Worm (Caenorhabditis elegans) whole organism, late embryonic: ENCODE measurements around the gene adt-1.
A peak's percentile ranks its signal among the peaks of the same experiment; 100 is the strongest.

Source experiments
- C08G9.2 ChIP-seq: sonication (generic microtip); optimal IDR thresholded peaks from 2 replicates; lab custom pipeline; 2016; ENCODE audit warnings: mild to moderate bottlenecking, missing genetic modification characterization, moderate library complexity, missing compliant biosample characterization
- C38D4.7 ChIP-seq: fragments of 200-800 bp; sonication (Bioruptor generic); optimal IDR thresholded peaks from 2 replicates; lab custom pipeline; 2018; ENCODE audit warnings: mild to moderate bottlenecking, missing genetic modification characterization, moderate library complexity, missing compliant biosample characterization
- F13H6.1 ChIP-seq: sonication (generic microtip); optimal IDR thresholded peaks from 2 replicates; lab custom pipeline; 2016; ENCODE audit warnings: missing genetic modification characterization, missing compliant biosample characterization
- K02D7.2 ChIP-seq: sonication (generic microtip); optimal IDR thresholded peaks from 2 replicates; lab custom pipeline; 2017; ENCODE audit warnings: mild to moderate bottlenecking, missing genetic modification characterization, missing compliant biosample characterization
- K09A11.1 ChIP-seq: sonication (generic microtip); optimal IDR thresholded peaks from 2 replicates; lab custom pipeline; 2017; ENCODE audit warnings: antibody characterized with exemption, mild to moderate bottlenecking, missing genetic modification characterization, missing compliant biosample characterization; ENCODE audit not compliant: insufficient read depth
- T23F11.4 ChIP-seq: fragments of 200-800 bp; sonication (Bioruptor generic); optimal IDR thresholded peaks from 2 replicates; lab custom pipeline; 2018; ENCODE audit warnings: mild to moderate bottlenecking, missing genetic modification characterization, missing compliant biosample characterization
- ahr-1 ChIP-seq: sonication (generic microtip); optimal IDR thresholded peaks from 2 replicates; lab custom pipeline; 2016; ENCODE audit warnings: missing genetic modification characterization, missing compliant biosample characterization
- ama-1 ChIP-seq: fragments of 150-350 bp; optimal IDR thresholded peaks from 2 replicates; lab custom pipeline; 2014
- ceh-18 ChIP-seq: sonication (generic microtip); optimal IDR thresholded peaks from 2 replicates; lab custom pipeline; 2016; ENCODE audit warnings: missing genetic modification characterization, missing compliant biosample characterization
- ceh-19 ChIP-seq: fragments of 200-800 bp; sonication (Bioruptor generic); optimal IDR thresholded peaks from 2 replicates; lab custom pipeline; 2018; ENCODE audit warnings: mild to moderate bottlenecking, missing genetic modification characterization, missing compliant biosample characterization
- ceh-2 ChIP-seq: sonication (generic microtip); optimal IDR thresholded peaks from 2 replicates; lab custom pipeline; 2016; ENCODE audit warnings: missing genotype, missing genetic modification characterization, missing compliant biosample characterization
- ceh-22 ChIP-seq: sonication (generic microtip); optimal IDR thresholded peaks from 2 replicates; lab custom pipeline; 2017; ENCODE audit warnings: missing biosample characterization, missing genetic modification characterization
- ceh-30 ChIP-seq: fragments of 150-350 bp; optimal IDR thresholded peaks from 2 replicates; lab custom pipeline; 2014; ENCODE audit warnings: missing biosample characterization, missing genetic modification characterization
- ceh-48 ChIP-seq: sonication (generic microtip); optimal IDR thresholded peaks from 2 replicates; lab custom pipeline; 2016; ENCODE audit warnings: missing genetic modification characterization, inconsistent platforms, missing compliant biosample characterization
- ceh-6 ChIP-seq: fragments of 200-800 bp; sonication (Bioruptor generic); optimal IDR thresholded peaks from 2 replicates; lab custom pipeline; 2018; ENCODE audit warnings: mild to moderate bottlenecking, missing genetic modification characterization, missing compliant biosample characterization
- ceh-9 ChIP-seq: sonication (generic microtip); optimal IDR thresholded peaks from 2 replicates; lab custom pipeline; 2016; ENCODE audit warnings: mild to moderate bottlenecking, missing genetic modification characterization, inconsistent platforms, missing compliant biosample characterization
- dve-1 ChIP-seq: sonication (generic microtip); optimal IDR thresholded peaks from 2 replicates; lab custom pipeline; 2017; ENCODE audit warnings: antibody characterized with exemption, mild to moderate bottlenecking, missing genetic modification characterization, missing compliant biosample characterization
- elt-2 ChIP-seq: sonication (generic microtip); optimal IDR thresholded peaks from 2 replicates; lab custom pipeline; 2016; ENCODE audit warnings: missing genetic modification reagents, missing genetic modification characterization, missing compliant biosample characterization
- elt-4 ChIP-seq: sonication (generic microtip); optimal IDR thresholded peaks from 2 replicates; lab custom pipeline; 2016; ENCODE audit warnings: missing genetic modification characterization, missing compliant biosample characterization
- ets-4 ChIP-seq: sonication (generic microtip); optimal IDR thresholded peaks from 2 replicates; lab custom pipeline; 2016; ENCODE audit warnings: missing genetic modification characterization, missing compliant biosample characterization
- eyg-1 ChIP-seq: sonication (generic microtip); optimal IDR thresholded peaks from 2 replicates; lab custom pipeline; 2016; ENCODE audit warnings: missing genotype, missing genetic modification characterization, missing compliant biosample characterization
- fax-1 ChIP-seq: sonication (generic microtip); optimal IDR thresholded peaks from 2 replicates; lab custom pipeline; 2016; ENCODE audit warnings: missing genotype, missing genetic modification characterization, missing compliant biosample characterization
- fkh-10 ChIP-seq: fragments of 150-350 bp; optimal IDR thresholded peaks from 2 replicates; lab custom pipeline; 2014; ENCODE audit warnings: missing biosample characterization, missing genetic modification reagents, missing genetic modification characterization
- gmeb-2 ChIP-seq: sonication (generic microtip); optimal IDR thresholded peaks from 2 replicates; lab custom pipeline; 2016; ENCODE audit warnings: missing genetic modification characterization, inconsistent platforms, missing compliant biosample characterization
- hlh-15 ChIP-seq: sonication (generic microtip); optimal IDR thresholded peaks from 2 replicates; lab custom pipeline; 2016; ENCODE audit warnings: missing genetic modification characterization, missing compliant biosample characterization
- hlh-30 ChIP-seq: sonication (generic microtip); optimal IDR thresholded peaks from 2 replicates; lab custom pipeline; 2017; ENCODE audit warnings: antibody characterized with exemption, missing genetic modification characterization, missing compliant biosample characterization; ENCODE audit not compliant: insufficient read depth
- hlh-6 ChIP-seq: sonication (generic microtip); optimal IDR thresholded peaks from 2 replicates; lab custom pipeline; 2016; ENCODE audit warnings: missing genotype, missing genetic modification characterization, missing compliant biosample characterization
- hlh-8 ChIP-seq: sonication (generic microtip); optimal IDR thresholded peaks from 2 replicates; lab custom pipeline; 2016; ENCODE audit warnings: missing genotype, missing genetic modification characterization, missing compliant biosample characterization
- lim-6 ChIP-seq: sonication (generic microtip); optimal IDR thresholded peaks from 2 replicates; lab custom pipeline; 2016; ENCODE audit warnings: missing genetic modification characterization, missing compliant biosample characterization
- nhr-11 ChIP-seq: fragments of 150-350 bp; optimal IDR thresholded peaks from 2 replicates; lab custom pipeline; 2014; ENCODE audit warnings: missing biosample characterization, missing genetic modification characterization
- nhr-232 ChIP-seq: sonication (generic microtip); optimal IDR thresholded peaks from 2 replicates; lab custom pipeline; 2016; ENCODE audit warnings: missing genetic modification characterization, missing compliant biosample characterization
- npax-4 ChIP-seq: sonication (generic microtip); optimal IDR thresholded peaks from 2 replicates; lab custom pipeline; 2016; ENCODE audit warnings: missing genetic modification characterization, missing compliant biosample characterization
- pat-9 ChIP-seq: fragments of 200-800 bp; sonication (Bioruptor generic); optimal IDR thresholded peaks from 2 replicates; lab custom pipeline; 2018; ENCODE audit warnings: mild to moderate bottlenecking, missing genetic modification characterization, moderate library complexity, missing compliant biosample characterization
- pax-1 ChIP-seq: fragments of 150-350 bp; optimal IDR thresholded peaks from 2 replicates; lab custom pipeline; 2014; ENCODE audit warnings: missing biosample characterization, missing genetic modification characterization
- pha-2 ChIP-seq: sonication (generic microtip); optimal IDR thresholded peaks from 2 replicates; lab custom pipeline; 2017; ENCODE audit warnings: mild to moderate bottlenecking, missing genetic modification characterization, missing compliant biosample characterization
- pha-4 ChIP-seq: fragments of 150-350 bp; optimal IDR thresholded peaks from 2 replicates; lab custom pipeline; 2018; ENCODE audit warnings: missing biosample characterization, missing genetic modification reagents, missing genetic modification characterization
- pqm-1 ChIP-seq: sonication (generic microtip); optimal IDR thresholded peaks from 2 replicates; lab custom pipeline; 2016; ENCODE audit warnings: missing genetic modification characterization, missing compliant biosample characterization
- ref-2 ChIP-seq: sonication (generic microtip); optimal IDR thresholded peaks from 2 replicates; lab custom pipeline; 2016; ENCODE audit warnings: missing genetic modification characterization, missing compliant biosample characterization
- rnt-1 ChIP-seq: sonication (generic microtip); optimal IDR thresholded peaks from 2 replicates; lab custom pipeline; 2016; ENCODE audit warnings: missing genetic modification characterization, missing compliant biosample characterization
- sdc-2 ChIP-seq: sonication (generic microtip); optimal IDR thresholded peaks from 2 replicates; lab custom pipeline; 2016; ENCODE audit warnings: missing genotype, missing genetic modification characterization, missing compliant biosample characterization
- sox-4 ChIP-seq: sonication (generic microtip); optimal IDR thresholded peaks from 2 replicates; lab custom pipeline; 2017; ENCODE audit warnings: mild to moderate bottlenecking, missing genetic modification characterization, inconsistent platforms, missing compliant biosample characterization
- syd-9 ChIP-seq: sonication (generic microtip); optimal IDR thresholded peaks from 2 replicates; lab custom pipeline; 2016; ENCODE audit warnings: mild to moderate bottlenecking, missing genetic modification characterization, moderate library complexity, missing compliant biosample characterization
- tbx-2 ChIP-seq: sonication (generic microtip); optimal IDR thresholded peaks from 2 replicates; lab custom pipeline; 2016; ENCODE audit warnings: missing genetic modification characterization, missing compliant biosample characterization
- tbx-7 ChIP-seq: sonication (generic microtip); optimal IDR thresholded peaks from 2 replicates; lab custom pipeline; 2016; ENCODE audit warnings: missing genotype, missing genetic modification characterization, missing compliant biosample characterization
- ttx-3 ChIP-seq: sonication (generic microtip); optimal IDR thresholded peaks from 2 replicates; lab custom pipeline; 2016; ENCODE audit warnings: missing genetic modification reagents, missing genetic modification characterization, missing compliant biosample characterization
- unc-42 ChIP-seq: sonication (generic microtip); optimal IDR thresholded peaks from 2 replicates; lab custom pipeline; 2016; ENCODE audit warnings: missing genotype, missing genetic modification characterization, missing compliant biosample characterization
- unc-55 ChIP-seq: sonication (generic microtip); optimal IDR thresholded peaks from 2 replicates; lab custom pipeline; 2017; ENCODE audit warnings: missing biosample characterization, missing genetic modification reagents, missing genetic modification characterization
- unc-86 ChIP-seq: sonication (generic microtip); optimal IDR thresholded peaks from 2 replicates; lab custom pipeline; 2016; ENCODE audit warnings: missing genetic modification characterization, missing compliant biosample characterization
- ztf-16 ChIP-seq: sonication (generic microtip); optimal IDR thresholded peaks from 2 replicates; lab custom pipeline; 2017; ENCODE audit warnings: missing genetic modification characterization, missing compliant biosample characterization

The adt-1 gene

ce11 chrX:12664987-12665451 lies 13.6 kb upstream of the adt-1 start (continued):
- TF ChIP-seq C08G9.2: peak; percentile 81
- TF ChIP-seq ztf-16 (tag; lab: Kevin White, UChicago): peak; percentile 91
- peak; percentile 42 for TF ChIP-seq tbx-7
- TF ChIP-seq hlh-6 (tag; lab: Kevin White, UChicago): peak; percentile 95
- peak; percentile 93 for TF ChIP-seq ceh-19
- peak; percentile 92 for TF ChIP-seq fax-1 (tag; lab: Kevin White, UChicago)
- TF ChIP-seq ref-2 (tag; lab: Kevin White, UChicago): peak; percentile 96
- peak; percentile 89 for TF ChIP-seq lim-6
- peak; percentile 85 for TF ChIP-seq hlh-8 (tag; lab: Kevin White, UChicago)
- TF ChIP-seq nhr-11 (tag; lab: Kevin White, UChicago): no peak
- TF ChIP-seq C38D4.7 (GFP tag; lab: Kevin White, UChicago): peak; percentile 89
- peak; percentile 86 for TF ChIP-seq rnt-1 (tag; lab: Kevin White, UChicago)
- TF ChIP-seq ceh-9 (tag; lab: Kevin White, UChicago): peak; percentile 81
- TF ChIP-seq K09A11.1 (tag; lab: Kevin White, UChicago): peak; percentile 89
- TF ChIP-seq ceh-22 (tag; lab: Kevin White, UChicago): no peak
- TF ChIP-seq eyg-1 (tag; lab: Kevin White, UChicago): peak; percentile 91
- TF ChIP-seq tbx-2 (tag; lab: Kevin White, UChicago): peak; percentile 93
- TF ChIP-seq hlh-30 (tag; lab: Kevin White, UChicago): peak; percentile 90
- peak; percentile 90 for TF ChIP-seq F13H6.1 (tag; lab: Kevin White, UChicago)
- no peak for TF ChIP-seq unc-55 (GFP tag; lab: Kevin White, UChicago)
- TF ChIP-seq ttx-3 (tag; lab: Kevin White, UChicago): peak; percentile 92
- peak; percentile 92 for TF ChIP-seq syd-9
- TF ChIP-seq ceh-48: peak; percentile 84
- TF ChIP-seq unc-42 (tag; lab: Kevin White, UChicago): peak; percentile 80
- peak; percentile 69 for TF ChIP-seq fkh-10 (GFP tag; lab: Kevin White, UChicago)
- peak; percentile 70 for TF ChIP-seq ceh-30 (tag; lab: Kevin White, UChicago)
- peak; percentile 96 for TF ChIP-seq ceh-6 (GFP tag; lab: Kevin White, UChicago)
- peak; percentile 85 for TF ChIP-seq hlh-15
- peak; percentile 84 for TF ChIP-seq npax-4
- no peak for TF ChIP-seq pha-4 (tag; lab: Kevin White, UChicago)
- TF ChIP-seq elt-4 (tag; lab: Kevin White, UChicago): no peak
- TF ChIP-seq unc-86 (tag; lab: Kevin White, UChicago): peak; percentile 94
- peak; percentile 87 for TF ChIP-seq K02D7.2 (tag; lab: Kevin White, UChicago)
- TF ChIP-seq T23F11.4 (GFP tag; lab: Kevin White, UChicago): peak; percentile 91
- no peak for TF ChIP-seq ama-1 (lab: Kevin White, UChicago)
- TF ChIP-seq pax-1: no peak
- TF ChIP-seq dve-1 (tag; lab: Kevin White, UChicago): peak; percentile 95
- TF ChIP-seq ets-4 (tag; lab: Kevin White, UChicago): peak; percentile 71
- TF ChIP-seq gmeb-2: peak; percentile 93
- TF ChIP-seq elt-2: peak; percentile 92
- TF ChIP-seq sdc-2 (tag; lab: Kevin White, UChicago): peak; percentile 89
- TF ChIP-seq pha-2 (tag; lab: Kevin White, UChicago): peak; percentile 93
- peak; percentile 84 for TF ChIP-seq ceh-18
- TF ChIP-seq ceh-2 (tag; lab: Kevin White, UChicago): peak; percentile 85
- peak; percentile 92 for TF ChIP-seq sox-4 (tag; lab: Kevin White, UChicago)
- peak; percentile 74 for TF ChIP-seq pqm-1 (tag; lab: Kevin White, UChicago)
- TF ChIP-seq nhr-232 (tag; lab: Kevin White, UChicago): peak; percentile 90
- TF ChIP-seq pat-9 (tag; lab: Kevin White, UChicago): peak; percentile 92
- TF ChIP-seq ahr-1 (tag; lab: Kevin White, UChicago): peak; percentile 94
